Worm (Caenorhabditis elegans) whole organism, mixed stage, embryonic: ENCODE measurements around the gene C43D7.4.

Experiments
- hlh-1 ChIP-seq: fragments of 150-350 bp; optimal IDR thresholded peaks from 2 replicates; lab custom pipeline; 2014; ENCODE audit warnings: missing biosample characterization, missing genetic modification reagents, missing genetic modification characterization
- lsy-2 ChIP-seq: fragments of 150-350 bp; optimal IDR thresholded peaks from 2 replicates; lab custom pipeline; 2014; ENCODE audit warnings: missing biosample characterization, missing genetic modification characterization
- mep-1 ChIP-seq: fragments of 150-350 bp; optimal IDR thresholded peaks from 2 replicates; lab custom pipeline; 2017; ENCODE audit warnings: missing biosample characterization, missing genetic modification reagents, missing genetic modification characterization, inconsistent platforms
- nhr-28 ChIP-seq: fragments of 150-350 bp; optimal IDR thresholded peaks from 2 replicates; lab custom pipeline; 2014; ENCODE audit warnings: missing biosample characterization, missing genetic modification characterization
- pha-4 ChIP-seq: fragments of 150-350 bp; optimal IDR thresholded peaks from 2 replicates; lab custom pipeline; 2018; ENCODE audit warnings: missing biosample characterization, missing genetic modification reagents, missing genetic modification characterization
- unc-39 ChIP-seq: fragments of 150-350 bp; optimal IDR thresholded peaks from 2 replicates; lab custom pipeline; 2014; ENCODE audit warnings: missing biosample characterization, missing genetic modification characterization

ce11 chrV:19337333-19337732 lies 15.0 kb upstream of the C43D7.4 start:
- no peak for TF ChIP-seq nhr-28 (tag; lab: Kevin White, UChicago)
- no peak for TF ChIP-seq lsy-2 (tag; lab: Kevin White, UChicago)
- TF ChIP-seq pha-4 = no peak
- no peak for TF ChIP-seq hlh-1
- no peak for TF ChIP-seq mep-1 (tag; lab: Kevin White, UChicago)
- TF ChIP-seq unc-39 = no peak
